Worm (Caenorhabditis elegans): Measurements from ENCODE around the gene elo-8.

DNA sequence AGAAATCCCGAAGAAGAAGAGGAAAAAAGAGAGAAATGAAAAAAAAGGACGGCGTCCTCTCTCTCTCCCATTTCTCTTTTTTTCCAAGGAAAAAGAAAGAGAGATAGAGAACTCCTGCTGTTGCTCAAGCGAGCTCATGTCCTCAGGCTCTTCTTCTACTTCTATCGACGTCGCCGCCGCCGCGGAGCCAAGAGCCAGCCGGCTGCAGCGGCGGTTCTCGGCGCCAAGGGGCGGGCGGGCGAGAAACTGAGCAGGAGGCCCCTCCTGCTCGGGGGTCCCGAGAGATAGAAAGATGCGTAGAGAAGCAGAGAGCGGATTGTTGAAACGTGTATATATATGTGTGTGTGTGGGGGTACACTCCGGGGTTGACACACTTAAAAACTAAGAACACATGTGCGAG, 28.9 kb downstream of the elo-8 start:
- TF ChIP-seq T22C8.4 (GFP tag; IDR thresholded peaks at IDR 0.05), result no peak
- no peak for TF ChIP-seq ztf-29 (GFP tag; IDR thresholded peaks at IDR 0.05)
- TF ChIP-seq ref-1 (GFP tag; conservative IDR thresholded peaks at IDR 0.05), result no peak
- TF ChIP-seq ztf-23 (GFP tag; IDR thresholded peaks at IDR 0.05), result no peak
